Fruit fly (Drosophila melanogaster) whole organism, embryonic: ENCODE data around the gene Vha36-3.

ENCODE experiments used
- Aef1 ChIP-seq: fragments of 200-800 bp; sonication (Bioruptor generic); IDR thresholded peaks from 3 replicates; pipeline ENCODE4 v1.3.6; 2022; ENCODE audit warnings: missing biosample characterization, missing genetic modification characterization
- Awh ChIP-seq: fragments of 200-800 bp; sonication (Bioruptor generic); IDR thresholded peaks from 2 replicates; pipeline ENCODE4, ENCODE4 v1.3.6; 2022; ENCODE audit warnings: missing biosample characterization, missing genetic modification characterization
- CG10321 ChIP-seq: fragments of 200-800 bp; sonication (Bioruptor generic); IDR thresholded peaks from 2 replicates; pipeline ENCODE4 v1.3.6; 2022; ENCODE audit warnings: missing biosample characterization, missing genetic modification characterization
- CG10462 ChIP-seq: fragments of 200-800 bp; sonication (Bioruptor generic); optimal IDR thresholded peaks from 2 replicates; lab custom pipeline; 2016; ENCODE audit warnings: missing biosample characterization, missing genetic modification characterization
- CG11093 ChIP-seq: fragments of 200-800 bp; sonication (Bioruptor generic); IDR thresholded peaks from 3 replicates; pipeline ENCODE4 v1.3.6; 2022; ENCODE audit warnings: missing biosample characterization, missing genetic modification characterization
- CG11695 ChIP-seq: fragments of 200-800 bp; sonication (Bioruptor generic); IDR thresholded peaks from 3 replicates; pipeline ENCODE4 v1.3.6; 2022; ENCODE audit warnings: missing biosample characterization, missing genetic modification characterization
- CG12071 ChIP-seq: fragments of 200-800 bp; sonication (Bioruptor generic); optimal IDR thresholded peaks from 3 replicates; lab custom pipeline; 2018; ENCODE audit warnings: missing biosample characterization, mild to moderate bottlenecking, missing genetic modification characterization
- CG13287 ChIP-seq: fragments of 200-800 bp; sonication (Bioruptor generic); IDR thresholded peaks from 2 replicates; pipeline ENCODE4 v1.3.6; 2022; ENCODE audit warnings: missing biosample characterization, missing genetic modification characterization; ENCODE audit not compliant: partially characterized antibody
- CG2875 ChIP-seq: fragments of 200-800 bp; sonication (Bioruptor generic); optimal IDR thresholded peaks from 2 replicates; lab custom pipeline; 2017; ENCODE audit warnings: missing biosample characterization, mild to moderate bottlenecking, missing genetic modification characterization, missing genetic modification reagents
- CG3163 ChIP-seq: fragments of 200-800 bp; sonication (Bioruptor generic); optimal IDR thresholded peaks from 3 replicates; lab custom pipeline; 2016; ENCODE audit warnings: missing biosample characterization, missing genetic modification characterization
- CG34224 ChIP-seq: fragments of 200-800 bp; sonication (Bioruptor generic); IDR thresholded peaks from 3 replicates; pipeline ENCODE4 v1.3.6; 2022; ENCODE audit warnings: missing biosample characterization, missing genetic modification characterization; ENCODE audit not compliant: partially characterized antibody
- CG6175 ChIP-seq: fragments of 200-800 bp; sonication (Bioruptor generic); IDR thresholded peaks from 3 replicates; pipeline ENCODE4 v1.3.6; 2022; ENCODE audit warnings: missing biosample characterization, missing genetic modification characterization
- CG6254 ChIP-seq: fragments of 200-800 bp; sonication (Bioruptor generic); optimal IDR thresholded peaks from 3 replicates; lab custom pipeline; 2017; ENCODE audit warnings: mild to moderate bottlenecking, missing biosample characterization, missing genetic modification reagents, missing genetic modification characterization
- CG6854 ChIP-seq: fragments of 200-800 bp; sonication (Bioruptor generic); optimal IDR thresholded peaks from 3 replicates; lab custom pipeline; 2017; ENCODE audit warnings: missing biosample characterization, mild to moderate bottlenecking, missing genetic modification characterization
- CG9797 ChIP-seq: fragments of 200-800 bp; sonication (Bioruptor generic); optimal IDR thresholded peaks from 3 replicates; lab custom pipeline; 2018; ENCODE audit warnings: missing biosample characterization, mild to moderate bottlenecking, missing genetic modification characterization
- Hey ChIP-seq: fragments of 200-800 bp; sonication (Bioruptor generic); optimal IDR thresholded peaks from 3 replicates; lab custom pipeline; 2018; ENCODE audit warnings: missing biosample characterization, mild to moderate bottlenecking, missing genetic modification characterization
- Hmx ChIP-seq: fragments of 200-800 bp; sonication (Bioruptor generic); optimal IDR thresholded peaks from 2 replicates; lab custom pipeline; 2016; ENCODE audit warnings: missing biosample characterization, missing genetic modification characterization
- Hsf ChIP-seq: fragments of 200-800 bp; sonication (Bioruptor generic); optimal IDR thresholded peaks from 3 replicates; lab custom pipeline; 2016; ENCODE audit warnings: missing biosample characterization, missing genetic modification characterization
- Jarid2 ChIP-seq: fragments of 200-800 bp; sonication (Bioruptor generic); optimal IDR thresholded peaks from 3 replicates; lab custom pipeline; 2017; ENCODE audit warnings: mild to moderate bottlenecking, missing biosample characterization, missing genetic modification reagents, missing genetic modification characterization
- MTF-1 ChIP-seq: fragments of 200-800 bp; sonication (Bioruptor generic); optimal IDR thresholded peaks from 2 replicates; lab custom pipeline; 2018; ENCODE audit warnings: missing biosample characterization, mild to moderate bottlenecking, missing genetic modification characterization, borderline replicate concordance
- Oaz ChIP-seq: fragments of 200-800 bp; sonication (Bioruptor generic); IDR thresholded peaks from 2 replicates; pipeline ENCODE4 v1.3.6; 2022; ENCODE audit warnings: missing biosample characterization, missing genetic modification characterization
- Oli ChIP-seq: fragments of 200-800 bp; sonication (Bioruptor generic); optimal IDR thresholded peaks from 2 replicates; lab custom pipeline; 2018; ENCODE audit warnings: missing biosample characterization, mild to moderate bottlenecking, missing genetic modification characterization, moderate library complexity
- Opbp ChIP-seq: fragments of 200-800 bp; sonication (Bioruptor generic); IDR thresholded peaks from 3 replicates; pipeline ENCODE4 v1.3.6; 2022; ENCODE audit warnings: missing biosample characterization, missing genetic modification characterization; ENCODE audit not compliant: partially characterized antibody
- Pdp1 ChIP-seq, 2 experiments: fragments of 200-800 bp; sonication (Bioruptor generic); optimal IDR thresholded peaks; 3 replicates each; lab custom pipeline; 2016; ENCODE audit warnings: missing biosample characterization in 2 of 2, missing genetic modification characterization in 2 of 2, mild to moderate bottlenecking in 1 of 2, moderate library complexity in 1 of 2
- Six4 ChIP-seq: fragments of 200-800 bp; sonication (Bioruptor generic); optimal IDR thresholded peaks from 2 replicates; lab custom pipeline; 2016; ENCODE audit warnings: missing biosample characterization, missing genetic modification characterization
- abd-A ChIP-seq: fragments of 200-800 bp; sonication (Bioruptor generic); optimal IDR thresholded peaks from 3 replicates; lab custom pipeline; 2019; ENCODE audit warnings: missing biosample characterization, mild to moderate bottlenecking, missing genetic modification characterization, moderate library complexity
- ac ChIP-seq: fragments of 200-800 bp; sonication (Bioruptor generic); optimal IDR thresholded peaks from 3 replicates; lab custom pipeline; 2017; ENCODE audit warnings: missing biosample characterization, mild to moderate bottlenecking, missing genetic modification characterization
- ash1 ChIP-seq: fragments of 200-800 bp; sonication (Bioruptor generic); optimal IDR thresholded peaks from 2 replicates; lab custom pipeline; 2018; ENCODE audit warnings: missing biosample characterization, mild to moderate bottlenecking, missing genetic modification characterization
- ato ChIP-seq: fragments of 200-800 bp; sonication (Bioruptor generic); IDR thresholded peaks from 2 replicates; pipeline ENCODE4 v1.3.6; 2022; ENCODE audit warnings: missing biosample characterization, missing genetic modification characterization; ENCODE audit not compliant: partially characterized antibody
- bbx ChIP-seq: fragments of 200-800 bp; sonication (Bioruptor generic); IDR thresholded peaks from 2 replicates; pipeline ENCODE4 v1.3.6; 2022; ENCODE audit warnings: missing biosample characterization, missing genetic modification characterization; ENCODE audit not compliant: partially characterized antibody
- chm ChIP-seq: fragments of 200-800 bp; sonication (Bioruptor generic); IDR thresholded peaks from 2 replicates; pipeline ENCODE4 v1.3.6; 2022; ENCODE audit warnings: missing biosample characterization, missing genetic modification characterization
- dmrt99B ChIP-seq: fragments of 200-800 bp; sonication (Bioruptor generic); optimal IDR thresholded peaks from 2 replicates; lab custom pipeline; 2018; ENCODE audit warnings: missing biosample characterization, mild to moderate bottlenecking, missing genetic modification characterization, moderate library complexity
- ems ChIP-seq: fragments of 200-800 bp; sonication (Bioruptor generic); optimal IDR thresholded peaks from 3 replicates; lab custom pipeline; 2016; ENCODE audit warnings: missing biosample characterization, missing genetic modification characterization
- eve ChIP-seq, 2 experiments: fragments of >200 bp; optimal IDR thresholded peaks; 2 replicates each; lab custom pipeline; 2017; ENCODE audit warnings: missing biosample characterization in 2 of 2, missing genetic modification characterization in 2 of 2
- exex ChIP-seq: fragments of 200-800 bp; sonication (Bioruptor generic); optimal IDR thresholded peaks from 4 replicates; lab custom pipeline; 2018; ENCODE audit warnings: missing biosample characterization, mild to moderate bottlenecking, missing genetic modification characterization, moderate library complexity
- fd3F ChIP-seq: fragments of 200-800 bp; sonication (Bioruptor generic); optimal IDR thresholded peaks from 2 replicates; lab custom pipeline; 2018; ENCODE audit warnings: missing biosample characterization, mild to moderate bottlenecking, missing genetic modification characterization, moderate library complexity
- grn ChIP-seq: fragments of 200-800 bp; sonication (Bioruptor generic); optimal IDR thresholded peaks from 3 replicates; lab custom pipeline; 2017; ENCODE audit warnings: missing biosample characterization, missing genetic modification characterization
- lmd ChIP-seq: fragments of 200-800 bp; sonication (Bioruptor generic); IDR thresholded peaks from 2 replicates; pipeline ENCODE4 v1.3.6; 2022; ENCODE audit warnings: missing biosample characterization, missing genetic modification characterization
- nerfin-1 ChIP-seq: fragments of 200-800 bp; sonication (Bioruptor generic); optimal IDR thresholded peaks from 3 replicates; lab custom pipeline; 2019; ENCODE audit warnings: missing biosample characterization, mild to moderate bottlenecking, missing genetic modification characterization, moderate library complexity
- p53 ChIP-seq: fragments of 200-800 bp; sonication (Bioruptor generic); optimal IDR thresholded peaks from 2 replicates; lab custom pipeline; 2016; ENCODE audit warnings: missing biosample characterization, missing genetic modification characterization
- repo ChIP-seq: fragments of 200-800 bp; sonication (Bioruptor generic); optimal IDR thresholded peaks from 2 replicates; lab custom pipeline; 2016; ENCODE audit warnings: missing biosample characterization, missing genetic modification characterization
- salm ChIP-seq: fragments of 200-800 bp; sonication (Bioruptor generic); optimal IDR thresholded peaks from 2 replicates; lab custom pipeline; 2018; ENCODE audit warnings: missing biosample characterization, mild to moderate bottlenecking, missing genetic modification characterization
- schlank ChIP-seq: fragments of 200-800 bp; sonication (Bioruptor generic); optimal IDR thresholded peaks from 2 replicates; lab custom pipeline; 2018; ENCODE audit warnings: missing biosample characterization, mild to moderate bottlenecking, missing genetic modification characterization
- slp2 ChIP-seq: fragments of 200-800 bp; sonication (Bioruptor generic); optimal IDR thresholded peaks from 2 replicates; lab custom pipeline; 2016; ENCODE audit warnings: missing biosample characterization, missing genetic modification characterization
- sna ChIP-seq: fragments of 200-800 bp; sonication (Bioruptor generic); IDR thresholded peaks from 2 replicates; pipeline ENCODE4 v1.3.6; 2022; ENCODE audit warnings: missing biosample characterization, missing genetic modification characterization; ENCODE audit not compliant: partially characterized antibody
- ssp ChIP-seq: fragments of 200-800 bp; sonication (Bioruptor generic); IDR thresholded peaks from 2 replicates; pipeline ENCODE4 v1.3.6; 2022; ENCODE audit warnings: missing biosample characterization, missing genetic modification characterization
- sug ChIP-seq: fragments of 200-800 bp; optimal IDR thresholded peaks from 2 replicates; lab custom pipeline; 2019; ENCODE audit warnings: missing biosample characterization, mild to moderate bottlenecking, missing genetic modification characterization, moderate library complexity
- tap ChIP-seq: fragments of 200-800 bp; optimal IDR thresholded peaks from 3 replicates; lab custom pipeline; 2019; ENCODE audit warnings: missing biosample characterization, mild to moderate bottlenecking, missing genetic modification characterization, moderate library complexity
- vfl ChIP-seq: fragments of 200-800 bp; sonication (Bioruptor generic); optimal IDR thresholded peaks from 2 replicates; lab custom pipeline; 2016; ENCODE audit warnings: missing biosample characterization, missing genetic modification characterization

Vha36-3 gene

dm6 chrX:2608470-2609157 is 28.3 kb upstream of the Vha36-3 start, which contains the start of gene Smyd3 (continued):
- TF ChIP-seq CG10321 (GFP tag; lab: Robert Waterston, UW) (no peak; the same call in 1 of the 2 replicates), CG6175 (GFP tag; lab: Robert Waterston, UW) (peak; percentile 67; the same call in 1 of the 3 replicates), Pdp1 (GFP tag; optimal IDR thresholded peaks at IDR 0.05; lab: Kevin White, UChicago) (peak; percentile 62 to 79), CG3163 (peak; percentile 18), CG6254 (no peak), Jarid2 (GFP tag; lab: Kevin White, UChicago) (no peak), p53 (peak; percentile 47), ssp (GFP tag; lab: Robert Waterston, UW) (peak; percentile 60), Hsf (peak; percentile 78), ems (GFP tag; lab: Kevin White, UChicago) (peak; percentile 78), CG9797 (GFP tag; lab: Kevin White, UChicago) (no peak), Hmx (no peak), abd-A (tag; lab: Kevin White, UChicago) (no peak), ac (GFP tag; lab: Kevin White, UChicago) (peak; percentile 30), Oaz (GFP tag; lab: Robert Waterston, UW) (peak; percentile 38; the same call in 1 of the 2 replicates), sna (GFP tag; lab: Robert Waterston, UW) (no peak), fd3F (peak; percentile 63), Aef1 (GFP tag; lab: Robert Waterston, UW) (peak; percentile 87), repo (GFP tag; lab: Kevin White, UChicago) (peak; percentile 21), CG34224 (GFP tag; lab: Robert Waterston, UW) (no peak), MTF-1 (GFP tag; lab: Kevin White, UChicago) (peak; percentile 37), sug (tag; lab: Kevin White, UChicago) (peak; percentile 54), salm (tag; lab: Kevin White, UChicago) (peak; percentile 10), nerfin-1 (tag; lab: Kevin White, UChicago) (peak; percentile 29), CG13287 (no peak), CG2875 (GFP tag; lab: Kevin White, UChicago) (no peak), ato (GFP tag; lab: Robert Waterston, UW) (no peak), schlank (tag; lab: Kevin White, UChicago) (peak; percentile 1), eve (GFP tag; optimal IDR thresholded peaks at IDR 0.05; lab: Kevin White, UChicago) (no peak), slp2 (peak; percentile 49), exex (tag; lab: Kevin White, UChicago) (no peak), bbx (GFP tag; lab: Robert Waterston, UW) (no peak), Six4 (peak; percentile 42), CG11093 (GFP tag; lab: Robert Waterston, UW) (peak; percentile 67), vfl (GFP tag; lab: Kevin White, UChicago) (peak; percentile 83), chm (GFP tag; lab: Robert Waterston, UW) (peak; percentile 76), CG6854 (GFP tag; lab: Kevin White, UChicago) (peak; percentile 44), Opbp (no peak), dmrt99B (tag; lab: Kevin White, UChicago) (no peak), tap (tag; lab: Kevin White, UChicago) (no peak), Oli (peak; percentile 69), grn (no peak), Awh (GFP tag; lab: Robert Waterston, UW) (peak; percentile 82), CG10462 (GFP tag; lab: Kevin White, UChicago) (peak; percentile 59), CG12071 (GFP tag; lab: Kevin White, UChicago) (peak; percentile 53), Hey (no peak), ash1 (GFP tag; lab: Kevin White, UChicago) (no peak), CG11695 (peak; percentile 66), lmd (GFP tag; lab: Robert Waterston, UW) (peak; percentile 82)
